Fruit fly (Drosophila melanogaster) whole organism, embryonic: ENCODE measurements around the gene Idh3a.

Experiments
- Adf1 ChIP-seq: fragments of 200-800 bp; sonication (Bioruptor generic); IDR thresholded peaks from 2 replicates; pipeline ENCODE4 v1.3.6; 2022; ENCODE audit warnings: missing biosample characterization, missing genetic modification characterization
- Aef1 ChIP-seq: fragments of 200-800 bp; sonication (Bioruptor generic); IDR thresholded peaks from 3 replicates; pipeline ENCODE4 v1.3.6; 2022; ENCODE audit warnings: missing biosample characterization, missing genetic modification characterization
- CG10147 ChIP-seq: fragments of 200-800 bp; sonication (Bioruptor generic); optimal IDR thresholded peaks from 2 replicates; lab custom pipeline; 2019; ENCODE audit warnings: missing biosample characterization, mild to moderate bottlenecking, missing genetic modification characterization, moderate library complexity
- CG11398 ChIP-seq: fragments of 200-800 bp; sonication (Bioruptor generic); optimal IDR thresholded peaks from 2 replicates; lab custom pipeline; 2016; ENCODE audit warnings: missing biosample characterization, missing genetic modification characterization
- CG12659 ChIP-seq: fragments of 200-800 bp; sonication (Bioruptor generic); optimal IDR thresholded peaks from 3 replicates; lab custom pipeline; 2017; ENCODE audit warnings: mild to moderate bottlenecking, missing biosample characterization, missing genetic modification reagents, missing genetic modification characterization
- CG12942 ChIP-seq: fragments of 200-800 bp; sonication (Bioruptor generic); optimal IDR thresholded peaks from 3 replicates; lab custom pipeline; 2016; ENCODE audit warnings: missing biosample characterization, missing genetic modification characterization
- CG13287 ChIP-seq: fragments of 200-800 bp; sonication (Bioruptor generic); IDR thresholded peaks from 2 replicates; pipeline ENCODE4 v1.3.6; 2022; ENCODE audit warnings: missing biosample characterization, missing genetic modification characterization; ENCODE audit not compliant: partially characterized antibody
- CG14710 ChIP-seq: fragments of 200-800 bp; sonication (Bioruptor generic); optimal IDR thresholded peaks from 3 replicates; lab custom pipeline; 2019; ENCODE audit warnings: missing biosample characterization, mild to moderate bottlenecking, missing genetic modification characterization, moderate library complexity
- CG17359 ChIP-seq: fragments of 200-800 bp; sonication (Bioruptor generic); optimal IDR thresholded peaks from 3 replicates; lab custom pipeline; 2018; ENCODE audit warnings: missing biosample characterization, mild to moderate bottlenecking, missing genetic modification characterization, moderate library complexity
- CG2120 ChIP-seq: fragments of 200-800 bp; sonication (Bioruptor generic); optimal IDR thresholded peaks from 3 replicates; lab custom pipeline; 2016; ENCODE audit warnings: missing biosample characterization, missing genetic modification characterization
- CG31388 ChIP-seq: fragments of 200-800 bp; sonication (Bioruptor generic); optimal IDR thresholded peaks from 2 replicates; lab custom pipeline; 2016; ENCODE audit warnings: missing biosample characterization, missing genetic modification characterization
- CG32532 ChIP-seq: fragments of 200-800 bp; sonication (Bioruptor generic); IDR thresholded peaks from 2 replicates; pipeline ENCODE4 v1.3.6; 2022; ENCODE audit warnings: missing biosample characterization, missing genetic modification characterization
- CG32772 ChIP-seq: fragments of 200-800 bp; sonication (Bioruptor generic); IDR thresholded peaks from 2 replicates; pipeline ENCODE4 v1.3.6; 2022; ENCODE audit warnings: missing biosample characterization, missing genetic modification characterization
- CG34224 ChIP-seq: fragments of 200-800 bp; sonication (Bioruptor generic); IDR thresholded peaks from 3 replicates; pipeline ENCODE4 v1.3.6; 2022; ENCODE audit warnings: missing biosample characterization, missing genetic modification characterization; ENCODE audit not compliant: partially characterized antibody
- CG3995 ChIP-seq: fragments of 200-800 bp; sonication (Bioruptor generic); optimal IDR thresholded peaks from 3 replicates; lab custom pipeline; 2016; ENCODE audit warnings: missing biosample characterization, missing genetic modification characterization
- CG42726 ChIP-seq: fragments of 200-800 bp; sonication (Bioruptor generic); IDR thresholded peaks from 2 replicates; pipeline ENCODE4 v1.3.6; 2022; ENCODE audit warnings: missing biosample characterization, missing genetic modification characterization; ENCODE audit not compliant: partially characterized antibody
- CG5953 ChIP-seq: fragments of 200-800 bp; sonication (Bioruptor generic); IDR thresholded peaks from 2 replicates; pipeline ENCODE4 v1.3.6; 2022; ENCODE audit warnings: missing biosample characterization, missing genetic modification characterization
- CG6689 ChIP-seq: fragments of 200-800 bp; sonication (Bioruptor generic); IDR thresholded peaks from 2 replicates; pipeline ENCODE4 v1.3.6; 2022; ENCODE audit warnings: missing biosample characterization, missing genetic modification characterization
- CG8281 ChIP-seq: fragments of 200-800 bp; sonication (Bioruptor generic); optimal IDR thresholded peaks from 2 replicates; lab custom pipeline; 2018; ENCODE audit warnings: missing biosample characterization, mild to moderate bottlenecking, missing genetic modification characterization, moderate library complexity
- CG9727 ChIP-seq: fragments of 200-800 bp; sonication (Bioruptor generic); optimal IDR thresholded peaks from 3 replicates; lab custom pipeline; 2017; ENCODE audit warnings: missing biosample characterization, mild to moderate bottlenecking, missing genetic modification characterization
- CG9797 ChIP-seq: fragments of 200-800 bp; sonication (Bioruptor generic); optimal IDR thresholded peaks from 3 replicates; lab custom pipeline; 2018; ENCODE audit warnings: missing biosample characterization, mild to moderate bottlenecking, missing genetic modification characterization
- Camta ChIP-seq: fragments of 200-800 bp; sonication (Bioruptor generic); optimal IDR thresholded peaks from 2 replicates; lab custom pipeline; 2016; ENCODE audit warnings: missing biosample characterization, missing genetic modification characterization
- Dref ChIP-seq: fragments of 200-800 bp; sonication (Bioruptor generic); IDR thresholded peaks from 2 replicates; pipeline ENCODE4 v1.3.6; 2022; ENCODE audit warnings: missing biosample characterization, missing genetic modification characterization
- Elba2 ChIP-seq: fragments of 200-800 bp; sonication (Bioruptor generic); optimal IDR thresholded peaks from 3 replicates; lab custom pipeline; 2016; ENCODE audit warnings: missing biosample characterization, missing genetic modification characterization
- MBD-R2 ChIP-seq: fragments of 200-800 bp; sonication (Bioruptor generic); IDR thresholded peaks from 2 replicates; pipeline ENCODE4 v1.3.6; 2022; ENCODE audit warnings: missing biosample characterization, missing genetic modification characterization
- MESR4 ChIP-seq: fragments of 200-800 bp; sonication (Bioruptor generic); optimal IDR thresholded peaks from 2 replicates; lab custom pipeline; 2018; ENCODE audit warnings: missing biosample characterization, mild to moderate bottlenecking, missing genetic modification characterization, moderate library complexity
- Pdp1 ChIP-seq, 2 experiments: fragments of 200-800 bp; sonication (Bioruptor generic); optimal IDR thresholded peaks; 3 replicates each; lab custom pipeline; 2016; ENCODE audit warnings: missing biosample characterization in 2 of 2, missing genetic modification characterization in 2 of 2, mild to moderate bottlenecking in 1 of 2, moderate library complexity in 1 of 2
- Scr ChIP-seq: fragments of 200-800 bp; sonication (Bioruptor generic); IDR thresholded peaks from 2 replicates; pipeline ENCODE4 v1.3.6; 2022; ENCODE audit warnings: missing biosample characterization, missing genetic modification characterization; ENCODE audit not compliant: partially characterized antibody
- Vsx1 ChIP-seq: fragments of 200-800 bp; sonication (Bioruptor generic); optimal IDR thresholded peaks from 2 replicates; lab custom pipeline; 2017; ENCODE audit warnings: missing biosample characterization, mild to moderate bottlenecking, missing genetic modification characterization, missing genetic modification reagents
- bab2 ChIP-seq: fragments of 200-800 bp; sonication (Bioruptor generic); optimal IDR thresholded peaks from 2 replicates; lab custom pipeline; 2016; ENCODE audit warnings: missing biosample characterization, missing genetic modification characterization
- bbx ChIP-seq: fragments of 200-800 bp; sonication (Bioruptor generic); IDR thresholded peaks from 2 replicates; pipeline ENCODE4 v1.3.6; 2022; ENCODE audit warnings: missing biosample characterization, missing genetic modification characterization; ENCODE audit not compliant: partially characterized antibody
- bsh ChIP-seq, 2 experiments: fragments of 200-800 bp; sonication (Bioruptor generic); optimal IDR thresholded peaks; 2 replicates each; lab custom pipeline; 2017 to 2018; ENCODE audit warnings: mild to moderate bottlenecking in 2 of 2, missing biosample characterization in 2 of 2, missing genetic modification characterization in 2 of 2, moderate library complexity in 1 of 2
- caup ChIP-seq: fragments of 200-800 bp; sonication (Bioruptor generic); optimal IDR thresholded peaks from 3 replicates; lab custom pipeline; 2017; ENCODE audit warnings: missing biosample characterization, mild to moderate bottlenecking, missing genetic modification characterization, moderate library complexity; ENCODE audit not compliant: severe bottlenecking
- croc ChIP-seq: fragments of 200-800 bp; sonication (Bioruptor generic); conservative IDR thresholded peaks from 3 replicates; pipeline ENCODE4 v1.3.6; 2022; ENCODE audit warnings: missing biosample characterization, missing genetic modification characterization
- crp ChIP-seq, 2 experiments: fragments of 200-800 bp; sonication (Bioruptor generic); optimal IDR thresholded peaks; 2 replicates in 1 of 2; 3 replicates in 1 of 2; lab custom pipeline; 2017; ENCODE audit warnings: missing biosample characterization in 2 of 2, missing genetic modification characterization in 2 of 2, mild to moderate bottlenecking in 1 of 2, moderate library complexity in 1 of 2
- da ChIP-seq: fragments of 200-800 bp; sonication (Bioruptor generic); optimal IDR thresholded peaks from 2 replicates; lab custom pipeline; 2016; ENCODE audit warnings: missing biosample characterization, missing genetic modification characterization
- ftz-f1 ChIP-seq: fragments of 200-800 bp; sonication (Bioruptor generic); optimal IDR thresholded peaks from 2 replicates; lab custom pipeline; 2016; ENCODE audit warnings: missing biosample characterization, missing genetic modification characterization
- mam ChIP-seq: fragments of 200-800 bp; sonication (Bioruptor generic); optimal IDR thresholded peaks from 3 replicates; lab custom pipeline; 2016; ENCODE audit warnings: missing biosample characterization, missing genetic modification characterization
- pb ChIP-seq: fragments of 200-800 bp; sonication (Bioruptor generic); optimal IDR thresholded peaks from 3 replicates; lab custom pipeline; 2016; ENCODE audit warnings: missing biosample characterization, missing genetic modification characterization
- sens-2 ChIP-seq: fragments of 200-800 bp; sonication (Bioruptor generic); IDR thresholded peaks from 2 replicates; pipeline ENCODE4 v1.3.6; 2022; ENCODE audit warnings: missing biosample characterization, missing genetic modification characterization
- sr ChIP-seq: fragments of 200-800 bp; sonication (Bioruptor generic); IDR thresholded peaks from 3 replicates; pipeline ENCODE4 v1.3.6; 2022; ENCODE audit warnings: missing biosample characterization, missing genetic modification characterization
- stwl ChIP-seq: fragments of 200-800 bp; sonication (Bioruptor generic); optimal IDR thresholded peaks from 3 replicates; lab custom pipeline; 2018; ENCODE audit warnings: missing biosample characterization, mild to moderate bottlenecking, missing genetic modification characterization, moderate library complexity
- tna ChIP-seq: fragments of 200-800 bp; sonication (Bioruptor generic); IDR thresholded peaks from 2 replicates; pipeline ENCODE4 v1.3.6; 2022; ENCODE audit warnings: missing biosample characterization, missing genetic modification characterization; ENCODE audit not compliant: partially characterized antibody

Gene Idh3a

dm6 chrX:19479869-19480326 is 41.7 kb downstream of the Idh3a start, which contains the start of the genes Naa15-16 and mRpS14 (continued):
- TF ChIP-seq ftz-f1 (GFP tag; lab: Kevin White, UChicago) (no peak), CG8281 (tag; lab: Kevin White, UChicago) (no peak), Adf1 (GFP tag; lab: Robert Waterston, UW) (peak; percentile 28), CG31388 (GFP tag; lab: Kevin White, UChicago) (no peak), bab2 (no peak), CG9797 (GFP tag; lab: Kevin White, UChicago) (peak; percentile 28), CG2120 (GFP tag; lab: Kevin White, UChicago) (no peak), caup (GFP tag; lab: Kevin White, UChicago) (no peak), da (GFP tag; lab: Kevin White, UChicago) (no peak), CG9727 (GFP tag; lab: Kevin White, UChicago) (no peak), CG6689 (GFP tag; lab: Robert Waterston, UW) (no peak), CG3995 (GFP tag; lab: Kevin White, UChicago) (no peak), CG11398 (no peak), croc (GFP tag; lab: Robert Waterston, UW) (no peak), CG14710 (tag; lab: Kevin White, UChicago) (peak; percentile 46), Aef1 (GFP tag; lab: Robert Waterston, UW) (no peak), Elba2 (GFP tag; lab: Kevin White, UChicago) (no peak), CG42726 (GFP tag; lab: Robert Waterston, UW) (no peak), CG12659 (GFP tag; lab: Kevin White, UChicago) (peak; percentile 67), CG10147 (GFP tag; lab: Kevin White, UChicago) (no peak), pb (GFP tag; lab: Kevin White, UChicago) (no peak), CG5953 (GFP tag; lab: Robert Waterston, UW) (no peak), tna (GFP tag; lab: Robert Waterston, UW) (peak; percentile 69; the same call in 1 of the 2 replicates)

dm6 chrX:19479134-19479533 is 42.5 kb downstream of the Idh3a start, which contains the start of gene CG32533:
CG32533 (minus strand) TSS chrX:19479411.
- TF ChIP-seq CG34224 (GFP tag; lab: Robert Waterston, UW) (0 out of 3 replicates have a peak, but pooled peaks have one; percentile 6), CG13287 (peak; percentile 9; the same call in 1 of the 2 replicates), Dref (GFP tag; lab: Robert Waterston, UW) (peak; percentile 54), Scr (0 out of 2 replicates have a peak, but pooled peaks have one; percentile 8), sr (no peak), tna (GFP tag; lab: Robert Waterston, UW) (peak; percentile 32; the same call in 1 of the 2 replicates), bbx (0 out of 2 replicates have a peak, but pooled peaks have one; percentile 13), MBD-R2 (peak; percentile 38; the same call in 1 of the 2 replicates), CG17359 (no peak), Pdp1 (GFP tag; optimal IDR thresholded peaks at IDR 0.05; lab: Kevin White, UChicago) (peak in 1 of 2 experiments; percentile 43), crp (GFP tag; optimal IDR thresholded peaks at IDR 0.05; lab: Kevin White, UChicago) (peak in 1 of 2 experiments; percentile 62), stwl (tag; lab: Kevin White, UChicago) (no peak), MESR4 (GFP tag; lab: Kevin White, UChicago) (peak; percentile 21), sens-2 (GFP tag; lab: Robert Waterston, UW) (no peak)

- TF ChIP-seq CG32772 (no peak), Vsx1 (GFP tag; lab: Kevin White, UChicago) (no peak), crp (GFP tag; optimal IDR thresholded peaks at IDR 0.05; lab: Kevin White, UChicago) (no peak), bsh (GFP tag; optimal IDR thresholded peaks at IDR 0.05; lab: Kevin White, UChicago) (no peak), Camta (no peak), CG32532 (GFP tag; lab: Robert Waterston, UW) (no peak), CG12942 (GFP tag; lab: Kevin White, UChicago) (no peak), mam (no peak)
Measured at dm6 chrX:19474763-19475162, 46.8 kb downstream of the Idh3a start, which contains the start of gene narya. narya (plus strand) TSS chrX:19475063.
